Worm (Caenorhabditis elegans): ENCODE data around the gene str-88.

DNA sequence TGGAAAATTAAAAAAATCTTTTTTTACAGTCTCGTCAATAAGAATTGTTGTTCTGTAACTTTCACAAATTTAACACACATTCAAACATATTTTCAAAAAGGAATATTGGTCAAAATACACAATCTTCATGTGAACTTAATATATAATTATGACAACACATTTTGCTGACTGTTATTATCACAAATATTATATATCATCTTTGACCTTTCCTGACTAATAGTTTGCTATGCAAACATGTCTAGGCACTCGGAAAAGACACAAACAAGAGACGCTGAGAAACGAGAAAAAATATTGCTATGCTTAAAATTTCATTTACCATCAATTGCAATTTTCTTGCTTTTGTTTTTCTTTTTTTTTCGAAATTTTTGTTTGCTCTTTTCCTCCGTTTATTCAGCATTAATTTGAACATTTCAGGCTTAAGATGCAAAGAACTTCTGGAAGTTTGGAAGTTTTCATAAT is 18.2 kb upstream of the str-88 start, which contains the start of gene fbxa-135:
- TF ChIP-seq snpc-4 (tag; optimal IDR thresholded peaks at IDR 0.05), result no peak
- TF ChIP-seq lsy-2 (tag; optimal IDR thresholded peaks at IDR 0.05), result no peak
- no peak for TF ChIP-seq unc-62 (GFP tag; optimal IDR thresholded peaks at IDR 0.05)
- TF ChIP-seq lin-13 (tag; optimal IDR thresholded peaks at IDR 0.05), result no peak
- no peak for TF ChIP-seq tbx-8 (GFP tag; optimal IDR thresholded peaks at IDR 0.05)
- TF ChIP-seq unc-120 (tag; optimal IDR thresholded peaks at IDR 0.05; ENCODE audit: poor library complexity, severe bottlenecking), result no peak
- no peak for TF ChIP-seq nhr-12 (tag; optimal IDR thresholded peaks at IDR 0.05)
- no peak for TF ChIP-seq ztf-11 (tag; optimal IDR thresholded peaks at IDR 0.05)
- no peak for TF ChIP-seq ces-1 (GFP tag; optimal IDR thresholded peaks at IDR 0.05)
- no peak for TF ChIP-seq ceh-83 (GFP tag; optimal IDR thresholded peaks at IDR 0.05)

All from whole organism, mixed stage, embryonic.